Worm (Caenorhabditis elegans) whole organism, L2 larva: ENCODE measurements around the gene nhr-162.

Source experiments
- C34F6.9 ChIP-seq: fragments of 150-350 bp; optimal IDR thresholded peaks from 2 replicates; lab custom pipeline; 2014; ENCODE audit warnings: missing biosample characterization, missing genetic modification characterization
- R02D3.7 ChIP-seq: fragments of 150-350 bp; optimal IDR thresholded peaks from 2 replicates; lab custom pipeline; 2014; ENCODE audit warnings: missing biosample characterization, missing genetic modification characterization
- Y55F3AM.14 ChIP-seq: fragments of 200-800 bp; sonication (Bioruptor generic); optimal IDR thresholded peaks from 2 replicates; lab custom pipeline; 2018; ENCODE audit warnings: mild to moderate bottlenecking, missing genetic modification characterization, missing compliant biosample characterization
- ZK546.5 ChIP-seq: sonication (generic microtip); optimal IDR thresholded peaks from 2 replicates; lab custom pipeline; 2017; ENCODE audit warnings: missing biosample characterization, missing genetic modification characterization
- aly-2 ChIP-seq: fragments of 150-350 bp; optimal IDR thresholded peaks from 2 replicates; lab custom pipeline; 2014; ENCODE audit warnings: missing biosample characterization, missing genetic modification characterization
- ama-1 ChIP-seq: fragments of 150-350 bp; optimal IDR thresholded peaks from 2 replicates; lab custom pipeline; 2018; ENCODE audit warnings: inconsistent platforms
- blmp-1 ChIP-seq: sonication (generic microtip); optimal IDR thresholded peaks from 2 replicates; lab custom pipeline; 2017; ENCODE audit warnings: missing genetic modification characterization, mild to moderate bottlenecking, missing compliant biosample characterization, antibody characterized with exemption, moderate library complexity; ENCODE audit not compliant: insufficient read depth
- ceh-16 ChIP-seq: fragments of 150-350 bp; optimal IDR thresholded peaks from 2 replicates; lab custom pipeline; 2014; ENCODE audit warnings: missing biosample characterization, missing genetic modification characterization
- ceh-82 ChIP-seq: fragments of 150-350 bp; optimal IDR thresholded peaks from 2 replicates; lab custom pipeline; 2014; ENCODE audit warnings: missing biosample characterization, missing genetic modification characterization
- dmd-4 ChIP-seq: sonication (generic microtip); optimal IDR thresholded peaks from 2 replicates; lab custom pipeline; 2017; ENCODE audit warnings: missing biosample characterization, missing genetic modification characterization
- egl-27 ChIP-seq: sonication (generic microtip); optimal IDR thresholded peaks from 3 replicates; lab custom pipeline; 2017; ENCODE audit warnings: missing biosample characterization, missing genetic modification reagents, missing genetic modification characterization
- elt-1 ChIP-seq: fragments of 150-350 bp; optimal IDR thresholded peaks from 2 replicates; lab custom pipeline; 2014; ENCODE audit warnings: missing biosample characterization, missing genetic modification characterization
- elt-3 ChIP-seq: sonication (generic microtip); optimal IDR thresholded peaks from 2 replicates; lab custom pipeline; 2017; ENCODE audit warnings: missing biosample characterization, missing genetic modification characterization
- gmeb-1 ChIP-seq: fragments of 150-350 bp; optimal IDR thresholded peaks from 2 replicates; lab custom pipeline; 2014; ENCODE audit warnings: missing biosample characterization, missing genetic modification characterization
- lin-11 ChIP-seq: fragments of 150-350 bp; sonication (generic microtip); optimal IDR thresholded peaks from 2 replicates; lab custom pipeline; 2014; ENCODE audit warnings: missing biosample characterization, missing genetic modification characterization, inconsistent platforms, mixed read lengths
- lin-13 ChIP-seq: fragments of 150-350 bp; optimal IDR thresholded peaks from 2 replicates; lab custom pipeline; 2014; ENCODE audit warnings: missing biosample characterization, missing genetic modification reagents, missing genetic modification characterization
- lin-39 ChIP-seq: fragments of 150-350 bp; optimal IDR thresholded peaks from 2 replicates; lab custom pipeline; 2014; ENCODE audit warnings: missing biosample characterization, missing genetic modification reagents, missing genetic modification characterization
- lsy-2 ChIP-seq, 2 experiments: fragments of 150-350 bp in 1 of 2; sonication (generic microtip) in 1 of 2; optimal IDR thresholded peaks; 2 replicates each; lab custom pipeline; 2014 to 2017; ENCODE audit warnings: missing biosample characterization in 2 of 2, missing genetic modification characterization in 2 of 2
- mbf-1 ChIP-seq: sonication (generic microtip); optimal IDR thresholded peaks from 2 replicates; lab custom pipeline; 2017; ENCODE audit warnings: missing biosample characterization, missing genetic modification characterization
- mdl-1 ChIP-seq, 2 experiments: fragments of 150-350 bp in 1 of 2; sonication (generic microtip) in 1 of 2; optimal IDR thresholded peaks; 2 replicates each; lab custom pipeline; 2017; ENCODE audit warnings: missing biosample characterization in 2 of 2, missing genetic modification characterization in 2 of 2
- nhr-11 ChIP-seq: fragments of 150-350 bp; optimal IDR thresholded peaks from 2 replicates; lab custom pipeline; 2014; ENCODE audit warnings: missing biosample characterization, missing genetic modification characterization
- nhr-21 ChIP-seq: fragments of 150-350 bp; optimal IDR thresholded peaks from 2 replicates; lab custom pipeline; 2014; ENCODE audit warnings: missing biosample characterization, missing genetic modification characterization
- nhr-23 ChIP-seq: fragments of 150-350 bp; optimal IDR thresholded peaks from 2 replicates; lab custom pipeline; 2014; ENCODE audit warnings: missing biosample characterization, missing genetic modification reagents, missing genetic modification characterization
- nhr-25 ChIP-seq: fragments of 150-350 bp; sonication (generic microtip); optimal IDR thresholded peaks from 3 replicates; lab custom pipeline; 2014; ENCODE audit warnings: missing biosample characterization, missing genetic modification characterization
- nhr-6 ChIP-seq: fragments of 150-350 bp; optimal IDR thresholded peaks from 2 replicates; lab custom pipeline; 2014; ENCODE audit warnings: missing biosample characterization, missing genetic modification characterization
- nhr-77 ChIP-seq: fragments of 150-350 bp; optimal IDR thresholded peaks from 2 replicates; lab custom pipeline; 2014; ENCODE audit warnings: missing biosample characterization, missing genetic modification characterization
- sma-3 ChIP-seq: sonication (generic microtip); optimal IDR thresholded peaks from 2 replicates; lab custom pipeline; 2016; ENCODE audit warnings: missing genetic modification reagents, missing genetic modification characterization, missing compliant biosample characterization
- snpc-4 ChIP-seq: fragments of 150-350 bp; optimal IDR thresholded peaks from 2 replicates; lab custom pipeline; 2014; ENCODE audit warnings: missing biosample characterization, missing genetic modification characterization
- unc-39 ChIP-seq: fragments of 150-350 bp; optimal IDR thresholded peaks from 2 replicates; lab custom pipeline; 2014; ENCODE audit warnings: missing biosample characterization, missing genetic modification characterization
- unc-55 ChIP-seq: fragments of 150-350 bp; sonication (generic microtip); optimal IDR thresholded peaks from 3 replicates; lab custom pipeline; 2014; ENCODE audit warnings: missing biosample characterization, missing genetic modification reagents, missing genetic modification characterization
- unc-62 ChIP-seq: fragments of 150-350 bp; optimal IDR thresholded peaks from 2 replicates; lab custom pipeline; 2014; ENCODE audit warnings: missing biosample characterization, missing genetic modification reagents, missing genetic modification characterization
- zag-1 ChIP-seq: fragments of 150-350 bp; optimal IDR thresholded peaks from 2 replicates; lab custom pipeline; 2014; ENCODE audit warnings: missing biosample characterization, missing genetic modification characterization
- ztf-1 ChIP-seq: fragments of 200-800 bp; sonication (Bioruptor generic); conservative IDR thresholded peaks from 2 replicates; pipeline ENCODE4 v1.3.6; 2022; ENCODE audit warnings: missing genetic modification characterization, missing compliant biosample characterization
- ztf-11 ChIP-seq: sonication (generic microtip); optimal IDR thresholded peaks from 2 replicates; lab custom pipeline; 2017; ENCODE audit warnings: missing biosample characterization, missing genetic modification characterization
- ztf-4 ChIP-seq: fragments of 150-350 bp; optimal IDR thresholded peaks from 2 replicates; lab custom pipeline; 2014; ENCODE audit warnings: missing biosample characterization, missing genetic modification characterization

Gene nhr-162

ce11 chrV:7017059-7017458, 25.4 kb upstream of the nhr-162 start, which contains the start of gene srsx-32:
srsx-32 (plus strand) TSS chrV:7017359.
- TF ChIP-seq ama-1 (lab: Kevin White, UChicago) (no peak), ZK546.5 (tag; lab: Kevin White, UChicago) (no peak), nhr-11 (tag; lab: Kevin White, UChicago) (no peak), nhr-6 (tag; lab: Kevin White, UChicago) (no peak), ztf-4 (tag; lab: Kevin White, UChicago) (no peak), nhr-21 (tag; lab: Kevin White, UChicago) (no peak), mbf-1 (tag; lab: Kevin White, UChicago) (no peak), dmd-4 (tag; lab: Kevin White, UChicago) (no peak), elt-3 (no peak), ztf-1 (GFP tag; lab: Robert Waterston, UW) (no peak), nhr-23 (tag; lab: Kevin White, UChicago) (no peak)

DNA sequence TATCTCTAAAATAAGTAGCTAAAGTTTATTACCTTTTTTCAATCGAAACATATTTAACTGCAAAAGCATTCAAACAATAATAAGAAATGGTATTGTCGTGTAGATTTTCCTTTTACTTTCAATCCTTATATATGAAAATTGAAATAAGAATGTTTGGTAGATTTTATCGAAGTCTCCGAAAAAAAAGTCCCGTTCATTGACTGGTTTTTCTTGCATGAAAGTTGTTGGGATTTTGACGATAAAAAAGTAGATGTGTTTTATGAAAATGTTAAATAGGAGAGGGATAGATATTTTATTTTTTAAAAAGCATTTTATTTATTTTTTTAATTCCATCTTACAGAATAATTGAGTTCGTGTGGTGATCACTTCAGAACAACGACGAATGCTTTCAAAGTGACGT, 24.2 kb upstream of the nhr-162 start, which contains the start of gene C33G8.13:
TSS of gene C33G8.13 (minus strand) at position 101 of the 400 bp plus-strand sequence.
- TF ChIP-seq mbf-1 (tag; lab: Kevin White, UChicago) (no peak), nhr-6 (tag; lab: Kevin White, UChicago) (no peak)

- TF ChIP-seq nhr-25 (tag; lab: Kevin White, UChicago) (no peak), aly-2 (no peak), blmp-1 (tag; lab: Kevin White, UChicago) (no peak), lin-11 (tag; lab: Kevin White, UChicago) (no peak), lin-39 (tag; lab: Kevin White, UChicago) (no peak), sma-3 (no peak), nhr-11 (tag; lab: Kevin White, UChicago) (no peak), ZK546.5 (tag; lab: Kevin White, UChicago) (no peak), snpc-4 (tag; lab: Kevin White, UChicago) (no peak), mdl-1 (tag; optimal IDR thresholded peaks at IDR 0.05; lab: Kevin White, UChicago) (no peak), mbf-1 (tag; lab: Kevin White, UChicago) (no peak), zag-1 (tag; lab: Kevin White, UChicago) (no peak), Y55F3AM.14 (no peak), C34F6.9 (no peak), nhr-21 (tag; lab: Kevin White, UChicago) (no peak), ceh-82 (no peak)
Measured at ce11 chrV:7012617-7013016, 20.9 kb upstream of the nhr-162 start, which contains the start of gene srw-127. srw-127 (plus strand) TSS chrV:7012917.

DNA sequence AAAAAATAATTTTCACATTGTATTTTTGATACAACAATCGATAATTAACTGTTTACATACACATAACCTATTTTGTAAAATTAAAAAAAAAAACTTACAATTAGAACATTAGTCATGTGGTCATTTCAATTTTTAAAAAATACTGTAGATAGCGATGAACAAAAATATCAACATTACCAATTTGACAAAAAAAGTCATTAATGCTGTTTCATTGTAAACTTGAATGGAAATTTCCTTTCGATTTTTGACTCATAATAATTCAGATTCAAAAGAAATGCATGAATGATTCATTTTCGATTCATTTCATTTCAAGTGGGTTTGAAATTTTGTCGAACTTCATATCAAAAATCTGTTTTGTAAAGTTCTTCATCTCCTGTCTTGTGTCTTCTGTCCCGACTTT, 17.8 kb upstream of the nhr-162 start, which contains the start of gene C33G8.2:
TSS of gene C33G8.2 (plus strand) at position 301 of the 400 bp plus-strand sequence.
- no peak for TF ChIP-seq lin-13 (GFP tag; lab: Kevin White, UChicago)
- no peak for TF ChIP-seq nhr-25 (tag; lab: Kevin White, UChicago)
- no peak for TF ChIP-seq nhr-11 (tag; lab: Kevin White, UChicago)
- TF ChIP-seq lsy-2 (tag; optimal IDR thresholded peaks at IDR 0.05; lab: Kevin White, UChicago): no peak
- no peak for TF ChIP-seq elt-3
- TF ChIP-seq nhr-21 (tag; lab: Kevin White, UChicago): no peak
- no peak for TF ChIP-seq unc-62 (GFP tag; lab: Kevin White, UChicago)
- no peak for TF ChIP-seq unc-55 (GFP tag; lab: Kevin White, UChicago)
- TF ChIP-seq unc-39 (tag; lab: Kevin White, UChicago): no peak
- TF ChIP-seq ceh-16 (tag; lab: Kevin White, UChicago): no peak
- TF ChIP-seq egl-27 (tag; lab: Kevin White, UChicago): no peak
- TF ChIP-seq blmp-1 (tag; lab: Kevin White, UChicago): no peak
- no peak for TF ChIP-seq nhr-23 (tag; lab: Kevin White, UChicago)

- TF ChIP-seq blmp-1 (tag; lab: Kevin White, UChicago): no peak
Measured at ce11 chrV:7007307-7007706, 15.6 kb upstream of the nhr-162 start, which contains the start of gene drd-10. drd-10 (plus strand) TSS chrV:7007607.

DNA sequence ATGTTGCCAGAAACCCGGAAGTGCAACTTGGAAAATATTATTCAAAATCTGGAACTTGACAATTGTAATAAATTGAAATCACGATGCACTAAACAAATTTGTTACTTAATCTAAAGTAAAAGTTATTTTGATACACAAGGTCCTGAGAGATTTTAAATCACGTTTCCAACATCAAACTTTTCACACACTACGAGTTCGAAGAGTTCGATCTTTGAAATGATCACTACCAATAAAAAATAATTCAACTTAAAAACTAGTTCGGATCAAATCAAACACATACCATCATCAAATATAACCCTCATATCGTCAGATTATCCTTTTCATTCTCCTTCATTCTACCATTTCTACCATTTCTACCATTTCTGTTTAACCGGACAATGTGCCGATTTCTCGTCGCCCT, 14.3 kb upstream of the nhr-162 start, which contains the start of gene spig-10:
TSS of gene spig-10 (plus strand) at position 301 of the 400 bp plus-strand sequence.
- TF ChIP-seq nhr-77 (tag; lab: Kevin White, UChicago) (no peak), C34F6.9 (no peak), gmeb-1 (no peak), Y55F3AM.14 (no peak), elt-1 (tag; lab: Kevin White, UChicago) (no peak), ztf-11 (tag; lab: Kevin White, UChicago) (no peak), unc-62 (GFP tag; lab: Kevin White, UChicago) (no peak), R02D3.7 (tag; lab: Kevin White, UChicago) (no peak), ceh-16 (tag; lab: Kevin White, UChicago) (no peak)
